Worm (Caenorhabditis elegans) whole organism, L3 larva: ENCODE measurements around the gene ugt-56.

Experiments
- R02D3.7 ChIP-seq: fragments of 150-350 bp; optimal IDR thresholded peaks from 2 replicates; lab custom pipeline; 2014; ENCODE audit warnings: missing biosample characterization, missing genetic modification characterization
- ama-1 ChIP-seq: fragments of 150-350 bp; optimal IDR thresholded peaks from 2 replicates; lab custom pipeline; 2018
- ceh-16 ChIP-seq: sonication (generic microtip); optimal IDR thresholded peaks from 2 replicates; lab custom pipeline; 2017; ENCODE audit warnings: missing biosample characterization, missing genetic modification characterization
- egl-27 ChIP-seq: sonication (generic microtip); optimal IDR thresholded peaks from 4 replicates; lab custom pipeline; 2017; ENCODE audit warnings: missing biosample characterization, missing genetic modification reagents, missing genetic modification characterization
- eor-1 ChIP-seq, 2 experiments: fragments of 150-350 bp; optimal IDR thresholded peaks; 2 replicates each; lab custom pipeline; 2014 to 2018; ENCODE audit warnings: missing biosample characterization in 2 of 2, missing genetic modification characterization in 2 of 2
- fkh-10 ChIP-seq: sonication (generic microtip); optimal IDR thresholded peaks from 2 replicates; lab custom pipeline; 2017; ENCODE audit warnings: missing biosample characterization, missing genetic modification reagents, missing genetic modification characterization
- jun-1 ChIP-seq: fragments of 150-350 bp; optimal IDR thresholded peaks from 2 replicates; lab custom pipeline; 2014; ENCODE audit warnings: missing biosample characterization, missing genetic modification reagents, missing genetic modification characterization
- lin-39 ChIP-seq: fragments of 150-350 bp; optimal IDR thresholded peaks from 2 replicates; lab custom pipeline; 2018; ENCODE audit warnings: missing biosample characterization, missing genetic modification reagents, missing genetic modification characterization
- nhr-23 ChIP-seq: fragments of 150-350 bp; optimal IDR thresholded peaks from 2 replicates; lab custom pipeline; 2014; ENCODE audit warnings: missing biosample characterization, missing genetic modification reagents, missing genetic modification characterization
- pqm-1 ChIP-seq: fragments of 150-350 bp; optimal IDR thresholded peaks from 2 replicates; lab custom pipeline; 2017; ENCODE audit warnings: missing biosample characterization, missing genetic modification characterization, inconsistent platforms
- snpc-4 ChIP-seq: fragments of 150-350 bp; optimal IDR thresholded peaks from 2 replicates; lab custom pipeline; 2014; ENCODE audit warnings: missing biosample characterization, missing genetic modification characterization

DNA sequence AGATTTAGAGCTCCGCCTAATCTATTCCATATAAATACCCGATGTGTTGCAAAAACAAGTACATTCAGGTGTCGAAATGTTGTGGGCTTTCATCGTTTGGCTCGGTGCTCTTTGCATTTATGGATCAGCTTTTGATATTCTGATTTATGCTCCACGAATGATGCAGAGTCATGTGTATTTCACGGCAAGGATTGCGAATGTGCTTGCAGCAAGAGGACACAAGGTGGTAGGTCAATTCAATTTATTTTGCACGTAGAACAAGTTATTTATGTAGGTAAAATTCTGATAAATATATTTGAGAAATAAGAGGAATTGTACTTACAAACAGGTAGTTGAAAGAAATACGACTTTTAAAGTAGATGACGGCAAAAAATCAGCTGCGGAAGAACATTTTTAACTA is at the start of gene ugt-56:
- TF ChIP-seq nhr-23, result no peak
- no peak for TF ChIP-seq ama-1 (lab: Kevin White, UChicago)
- TF ChIP-seq snpc-4 (tag; lab: Kevin White, UChicago), result no peak
- no peak for TF ChIP-seq egl-27 (tag; lab: Kevin White, UChicago)
- no peak for TF ChIP-seq lin-39 (tag; lab: Kevin White, UChicago)
- no peak for TF ChIP-seq R02D3.7 (tag; lab: Kevin White, UChicago)
- TF ChIP-seq fkh-10 (GFP tag; lab: Kevin White, UChicago), result no peak
- no peak for TF ChIP-seq jun-1 (tag; lab: Kevin White, UChicago)
- no peak for TF ChIP-seq ceh-16
- no peak for TF ChIP-seq pqm-1 (tag; lab: Kevin White, UChicago)
- no peak for TF ChIP-seq eor-1 (tag; optimal IDR thresholded peaks at IDR 0.05; lab: Kevin White, UChicago)
